Worm (Caenorhabditis elegans) whole organism, midembryonic: Measurements from ENCODE around the gene F41H10.5.

Experiments used
- T22C8.4 ChIP-seq: fragments of 200-800 bp; sonication (Bioruptor generic); IDR thresholded peaks from 2 replicates; pipeline ENCODE4 v1.3.6; 2022; ENCODE audit warnings: missing genetic modification characterization, missing compliant biosample characterization
- cog-1 ChIP-seq: sonication (generic microtip); optimal IDR thresholded peaks from 2 replicates; lab custom pipeline; 2016; ENCODE audit warnings: missing genetic modification characterization, missing compliant biosample characterization
- flt-1 ChIP-seq: fragments of 200-800 bp; sonication (Bioruptor generic); IDR thresholded peaks from 2 replicates; pipeline ENCODE4 v1.3.6; 2022; ENCODE audit warnings: missing genetic modification characterization, missing compliant biosample characterization
- klf-2 ChIP-seq: fragments of 200-800 bp; sonication (Bioruptor generic); conservative IDR thresholded peaks from 2 replicates; pipeline ENCODE4 v1.3.6; 2022; ENCODE audit warnings: missing genetic modification reagents, missing genetic modification characterization, missing compliant biosample characterization
- med-1 ChIP-seq: sonication (generic microtip); optimal IDR thresholded peaks from 2 replicates; lab custom pipeline; 2017; ENCODE audit warnings: missing genetic modification characterization, mild to moderate bottlenecking, missing compliant biosample characterization, antibody characterized with exemption, missing genetic modification reagents; ENCODE audit not compliant: insufficient read depth
- tab-1 ChIP-seq: fragments of 200-800 bp; sonication (Bioruptor generic); IDR thresholded peaks from 2 replicates; pipeline ENCODE4 v1.3.6; 2022; ENCODE audit warnings: missing genetic modification characterization, missing compliant biosample characterization
- ztf-23 ChIP-seq: fragments of 200-800 bp; sonication (Bioruptor generic); IDR thresholded peaks from 2 replicates; pipeline ENCODE4 v1.3.6; 2022; ENCODE audit warnings: missing genetic modification reagents, missing genetic modification characterization, missing compliant biosample characterization
- ztf-29 ChIP-seq: fragments of 200-800 bp; sonication (Bioruptor generic); IDR thresholded peaks from 2 replicates; pipeline ENCODE4 v1.3.6; 2022; ENCODE audit warnings: missing genetic modification reagents, missing genetic modification characterization, missing compliant biosample characterization

- TF ChIP-seq T22C8.4 (GFP tag; lab: Robert Waterston, UW) (no peak), flt-1 (no peak), klf-2 (GFP tag; lab: Robert Waterston, UW) (no peak), ztf-23 (no peak), ztf-29 (GFP tag; lab: Robert Waterston, UW) (no peak), med-1 (GFP tag; lab: Kevin White, UChicago) (no peak), cog-1 (no peak), tab-1 (GFP tag; lab: Robert Waterston, UW) (no peak)
Observed at ce11 chrIV:5405345-5405744, 44.6 kb downstream of the F41H10.5 start, which contains the start of gene ZK616.61.
